Worm (Caenorhabditis elegans): ENCODE results near the gene T05C3.6.

DNA sequence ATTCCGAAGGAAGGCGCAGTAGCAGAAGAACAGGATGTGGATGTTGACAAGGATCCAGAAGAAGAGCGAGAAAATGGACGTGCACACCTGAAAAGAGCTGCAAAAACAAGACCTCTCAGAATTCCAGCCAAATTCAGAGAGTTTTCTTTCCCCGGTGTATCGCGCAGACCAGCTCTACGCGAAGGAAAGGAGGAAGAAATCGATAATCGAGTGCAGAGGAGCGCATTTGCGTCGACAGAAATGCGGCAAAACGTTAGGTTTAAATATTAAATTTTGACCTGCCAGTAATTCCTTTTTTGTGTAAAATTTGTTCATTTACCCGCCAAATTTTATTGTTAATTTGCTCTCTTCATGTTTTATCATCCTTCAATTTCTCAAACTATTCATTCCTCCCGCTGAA is 12.5 kb upstream of the T05C3.6 start:
- TF ChIP-seq W03F9.2 (tag; optimal IDR thresholded peaks at IDR 0.05) (no peak), him-1 (tag; optimal IDR thresholded peaks at IDR 0.05) (no peak)

Data from whole organism, L4/young adult.